Fruit fly (Drosophila melanogaster) S2 (cell line): ENCODE data around the gene Nckx30C.

Source experiments
- CG8478 ChIP-seq: fragments of >200 bp; optimal IDR thresholded peaks from 2 replicates; lab custom pipeline; 2018
- CTCF ChIP-seq, 2 experiments: fragments of >200 bp; optimal IDR thresholded peaks; 2 replicates each; lab custom pipeline; 2018

The Nckx30C gene

DNA sequence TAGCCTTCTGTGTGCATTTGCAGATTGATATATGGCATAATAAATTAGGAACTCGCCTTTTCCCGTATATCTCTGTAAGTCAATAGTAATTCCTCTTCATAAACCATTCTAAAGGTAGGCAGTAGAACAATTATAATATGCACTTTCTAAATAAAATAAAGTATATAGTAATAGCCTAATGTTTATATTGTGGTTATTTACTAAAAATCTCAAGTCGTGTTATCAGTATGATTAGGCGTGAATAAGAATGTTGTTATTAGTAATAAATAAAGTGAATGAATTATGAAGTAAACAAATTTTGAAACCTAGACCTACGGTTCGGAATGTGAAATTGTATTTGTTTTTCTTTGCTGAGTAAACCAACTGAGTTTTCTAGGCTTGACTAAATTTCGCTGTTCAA lies 50.6 kb downstream of the Nckx30C start:
- TF ChIP-seq CTCF (optimal IDR thresholded peaks at IDR 0.05; lab: Kevin White, UChicago), result no peak

DNA sequence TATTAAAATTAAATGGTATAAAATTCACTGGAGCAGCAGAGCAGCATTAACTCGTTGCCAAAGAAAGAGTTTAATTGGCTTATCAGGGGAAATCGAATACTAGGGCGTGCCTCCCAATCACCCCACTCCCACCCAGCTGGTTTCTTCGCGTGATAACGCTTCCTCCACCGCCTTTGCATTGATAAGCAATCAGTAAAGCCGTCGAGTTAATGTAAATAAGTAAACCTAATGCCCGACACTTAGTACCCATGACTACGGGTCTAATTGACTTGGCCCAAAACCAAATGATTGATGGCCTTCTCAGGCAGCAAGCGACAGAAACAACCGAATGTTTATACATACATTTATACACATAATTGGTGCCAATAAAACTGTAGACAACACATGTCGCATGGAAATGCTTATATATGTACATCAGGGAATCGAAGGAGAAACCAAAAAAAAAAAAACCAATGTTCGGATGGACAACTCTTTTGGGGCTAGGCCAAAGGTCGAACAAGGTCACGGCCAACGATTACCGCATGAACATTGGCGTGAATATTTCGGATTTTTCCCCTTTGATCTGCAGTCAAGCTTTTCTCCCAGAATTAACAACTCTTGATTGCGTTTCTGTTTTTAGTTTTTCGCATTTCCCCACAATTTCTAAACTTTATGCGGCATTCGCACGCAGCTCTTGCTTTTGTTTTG lies 52.2 kb downstream of the Nckx30C start:
- TF ChIP-seq CG8478 (lab: Kevin White, UChicago) (no peak), CTCF (optimal IDR thresholded peaks at IDR 0.05; lab: Kevin White, UChicago) (no peak)

DNA sequence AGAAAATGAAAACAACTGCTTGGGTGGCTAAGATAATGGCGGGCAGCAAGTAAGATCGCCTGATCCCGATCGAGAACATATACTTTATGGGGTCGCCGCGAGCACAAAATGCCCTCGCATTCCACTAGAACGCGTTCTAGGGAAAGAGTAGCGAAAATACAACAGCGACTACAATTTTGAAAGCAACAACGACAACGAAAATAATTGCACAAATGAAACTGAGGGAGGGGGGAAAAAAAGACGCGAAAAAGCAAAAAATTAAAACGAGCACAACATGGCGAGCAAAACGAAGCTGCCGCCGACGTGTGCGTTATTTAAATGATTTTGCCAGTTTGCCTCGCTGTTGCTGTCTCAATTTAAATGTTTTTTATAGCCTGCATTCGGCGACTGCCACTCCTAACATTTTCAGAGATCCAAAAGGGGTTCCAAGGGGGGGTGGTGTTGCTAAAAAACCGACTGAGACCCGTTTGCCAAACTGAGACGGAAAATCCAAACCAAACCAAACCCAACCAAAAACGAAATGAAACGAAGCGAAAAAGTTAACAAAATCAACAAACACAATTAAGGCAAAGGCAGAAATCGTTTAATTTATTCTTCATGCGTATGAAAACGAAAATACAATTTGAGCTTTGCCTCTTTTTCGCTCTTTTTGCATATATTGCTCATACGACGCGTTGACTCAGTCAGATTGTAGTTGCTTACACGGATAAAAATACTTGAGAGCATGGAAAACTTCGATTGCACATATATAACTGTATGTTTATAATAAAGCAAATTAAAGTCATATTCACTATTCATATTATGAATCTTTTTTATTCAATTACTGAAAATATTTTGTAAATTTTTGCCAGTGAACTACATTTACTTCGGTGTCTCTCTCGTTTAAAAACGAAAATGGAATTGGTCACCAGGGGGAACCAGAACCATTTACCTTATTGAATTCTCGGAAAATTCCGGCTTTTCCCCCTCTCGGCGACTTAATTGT lies 53.6 kb downstream of the Nckx30C start:
- no peak for TF ChIP-seq CG8478 (lab: Kevin White, UChicago)
- TF ChIP-seq CTCF (optimal IDR thresholded peaks at IDR 0.05; lab: Kevin White, UChicago), result no peak

DNA sequence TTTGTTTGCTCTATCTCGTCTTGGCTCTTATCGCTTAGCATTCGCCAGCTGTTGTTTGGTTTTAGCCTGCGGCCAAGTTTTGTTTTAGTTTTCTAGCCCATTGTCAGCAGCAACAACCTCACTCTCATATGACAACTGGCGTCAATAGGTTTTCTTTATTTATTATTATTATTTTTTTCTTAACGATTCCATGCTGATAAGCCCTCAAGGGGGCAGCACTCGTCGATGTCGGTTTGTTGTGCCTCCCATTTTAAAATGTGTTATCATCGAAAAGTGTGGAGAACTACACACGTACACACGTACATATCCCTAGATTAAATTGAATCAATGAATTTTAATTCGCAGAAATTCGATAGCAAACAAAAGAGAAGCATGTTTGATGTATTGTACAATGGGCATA lies 55.1 kb downstream of the Nckx30C start:
- no peak for TF ChIP-seq CG8478 (lab: Kevin White, UChicago)
- no peak for TF ChIP-seq CTCF (optimal IDR thresholded peaks at IDR 0.05; lab: Kevin White, UChicago)

DNA sequence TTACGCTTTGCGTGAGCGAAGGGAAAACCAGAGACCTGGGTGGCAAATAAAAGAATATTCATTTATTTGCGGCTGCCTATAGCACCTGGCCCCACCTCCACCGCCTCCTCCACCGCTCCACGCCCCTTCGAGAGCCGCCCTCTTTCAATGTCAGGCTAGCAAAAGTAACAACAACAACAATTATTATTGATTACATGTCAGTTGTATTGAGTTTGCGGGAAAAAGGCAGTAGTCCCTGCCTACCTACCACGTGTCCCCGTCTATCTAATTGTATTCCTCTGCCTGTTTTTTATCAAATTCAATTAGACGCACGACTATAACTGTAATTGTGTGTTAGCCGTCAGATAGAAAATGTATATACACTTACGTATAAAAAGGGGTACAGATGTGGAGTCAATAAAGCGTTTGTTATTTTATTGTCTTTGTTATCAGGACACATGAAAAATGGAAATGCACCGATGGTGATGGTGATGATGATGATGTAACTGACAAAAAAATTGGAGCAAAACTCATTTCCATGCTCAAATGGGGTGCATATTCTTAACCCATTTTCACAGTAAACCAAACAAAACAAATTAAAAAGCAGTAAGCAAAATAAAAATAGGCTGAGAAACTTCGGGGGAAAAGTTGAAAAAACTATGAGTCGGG lies 55.6 kb downstream of the Nckx30C start:
- TF ChIP-seq CG8478 (lab: Kevin White, UChicago), result no peak
- TF ChIP-seq CTCF (optimal IDR thresholded peaks at IDR 0.05; lab: Kevin White, UChicago), result no peak

DNA sequence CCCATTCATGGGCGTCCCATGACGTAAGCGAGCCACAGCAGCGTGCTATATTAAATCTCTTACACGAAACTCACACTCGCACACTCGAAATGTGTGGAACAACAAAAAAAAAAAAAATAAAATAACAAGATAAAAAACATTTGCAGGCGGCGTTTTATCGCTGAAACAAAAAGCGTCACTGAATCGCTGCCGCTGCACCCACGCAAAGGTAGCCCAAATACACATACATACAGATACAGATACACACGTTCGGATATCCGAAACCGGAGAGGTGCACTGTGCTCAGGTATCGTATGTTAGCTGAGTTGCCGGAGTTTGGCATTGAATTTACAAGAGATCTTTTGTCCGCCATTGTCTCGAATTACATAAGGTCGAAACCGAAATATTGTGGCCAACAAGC lies 60.3 kb downstream of the Nckx30C start:
- no peak for TF ChIP-seq CTCF (optimal IDR thresholded peaks at IDR 0.05; lab: Kevin White, UChicago)
- TF ChIP-seq CG8478 (lab: Kevin White, UChicago), result no peak

DNA sequence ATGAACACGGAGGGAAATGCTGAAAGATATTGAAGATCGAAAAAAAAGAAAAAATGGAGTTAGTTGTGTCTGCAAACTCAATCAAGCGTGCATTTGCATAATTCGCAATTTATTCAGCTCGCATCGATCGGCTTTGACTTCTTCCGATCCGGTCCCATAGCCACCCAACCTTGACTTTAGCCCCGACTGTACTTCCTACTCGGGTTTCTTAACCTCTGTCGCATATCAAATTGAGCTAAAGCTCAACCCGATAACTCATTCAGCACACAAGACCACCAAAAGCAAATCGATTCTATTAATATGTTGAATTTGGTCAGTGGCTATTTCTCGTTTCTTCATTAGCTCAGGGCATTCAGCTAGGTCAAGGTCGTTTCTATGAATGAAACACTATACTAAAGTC lies 61.1 kb downstream of the Nckx30C start:
- TF ChIP-seq CG8478 (lab: Kevin White, UChicago), result no peak
- TF ChIP-seq CTCF (optimal IDR thresholded peaks at IDR 0.05; lab: Kevin White, UChicago), result no peak

DNA sequence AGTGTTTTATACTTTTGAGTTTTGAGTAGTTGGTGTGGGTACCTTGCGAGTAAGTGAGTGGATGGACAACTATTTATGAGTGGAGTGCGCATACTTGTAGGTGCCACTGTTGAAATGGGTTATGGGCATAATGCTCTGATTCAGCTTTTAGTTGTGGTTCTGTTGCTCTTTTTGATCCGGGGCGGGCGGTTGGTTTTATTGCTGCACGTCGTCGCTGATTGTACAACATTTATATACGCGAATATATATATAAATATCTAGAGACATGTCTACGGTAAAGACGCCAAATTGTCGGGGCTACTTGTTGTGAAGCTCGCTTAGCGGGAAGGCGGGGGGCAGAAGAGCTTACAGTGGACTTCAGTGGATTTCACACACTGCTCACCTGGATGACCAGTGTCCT lies 62.2 kb downstream of the Nckx30C start:
- no peak for TF ChIP-seq CG8478 (lab: Kevin White, UChicago)
- no peak for TF ChIP-seq CTCF (optimal IDR thresholded peaks at IDR 0.05; lab: Kevin White, UChicago)

DNA sequence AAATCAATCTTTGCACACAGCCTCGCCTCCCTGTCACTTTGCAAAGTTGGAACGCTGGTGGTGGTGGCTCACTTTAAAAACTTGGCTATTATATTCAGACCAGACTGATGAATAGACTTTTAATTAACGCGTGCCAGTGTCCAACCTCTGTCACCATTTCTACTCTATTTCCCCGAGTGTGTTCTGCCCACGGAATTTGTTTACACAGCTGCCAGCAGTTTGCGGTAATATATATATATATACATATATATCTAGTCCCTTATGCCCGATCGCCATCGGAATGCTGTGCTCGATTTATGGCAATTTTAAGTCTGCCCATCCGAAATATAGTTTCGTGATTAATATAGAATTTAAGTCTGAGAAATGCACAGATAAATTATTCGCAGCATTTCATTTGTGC lies 66.5 kb downstream of the Nckx30C start:
- TF ChIP-seq CG8478 (lab: Kevin White, UChicago) (no peak), CTCF (optimal IDR thresholded peaks at IDR 0.05; lab: Kevin White, UChicago) (no peak)

DNA sequence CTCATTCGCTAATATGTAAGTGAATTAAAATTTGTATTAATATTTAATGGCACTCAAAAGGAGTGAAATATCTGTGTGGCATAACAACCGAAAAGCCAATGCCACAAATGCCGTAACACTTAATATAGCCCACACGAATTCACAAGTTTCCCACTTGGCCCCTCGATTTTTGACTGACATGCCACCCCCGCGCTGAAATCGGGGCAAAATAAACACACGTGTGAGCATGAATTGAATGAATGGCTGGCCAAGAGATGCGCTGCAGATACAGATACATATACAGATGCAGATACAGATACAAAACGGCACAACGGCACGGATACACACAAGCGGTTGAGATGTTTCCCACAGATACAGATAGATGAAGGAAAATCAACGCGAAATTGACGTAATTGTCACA lies 69.2 kb downstream of the Nckx30C start:
- TF ChIP-seq CG8478 (lab: Kevin White, UChicago) (no peak), CTCF (optimal IDR thresholded peaks at IDR 0.05; lab: Kevin White, UChicago) (no peak)

DNA sequence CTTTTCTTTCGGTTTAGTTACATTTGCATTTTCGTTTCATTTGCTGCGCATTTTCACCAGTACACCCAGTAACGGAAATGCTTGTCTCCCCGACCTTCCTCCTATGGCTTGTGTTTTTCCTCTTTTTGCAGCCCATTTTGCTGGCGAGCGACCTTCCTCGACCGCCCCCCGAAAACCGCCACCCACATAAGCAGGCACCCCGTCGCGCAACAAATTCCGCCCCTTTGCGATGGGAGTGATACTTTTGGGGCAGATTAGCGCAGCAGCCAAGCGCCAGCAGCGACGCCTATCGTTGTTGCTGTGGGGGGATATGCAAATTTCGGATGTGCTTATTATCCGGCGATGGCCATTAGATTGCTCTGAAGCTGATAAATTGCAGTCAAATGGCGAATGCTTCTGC lies 73.1 kb downstream of the Nckx30C start:
- no peak for TF ChIP-seq CG8478 (lab: Kevin White, UChicago)
- no peak for TF ChIP-seq CTCF (optimal IDR thresholded peaks at IDR 0.05; lab: Kevin White, UChicago)

DNA sequence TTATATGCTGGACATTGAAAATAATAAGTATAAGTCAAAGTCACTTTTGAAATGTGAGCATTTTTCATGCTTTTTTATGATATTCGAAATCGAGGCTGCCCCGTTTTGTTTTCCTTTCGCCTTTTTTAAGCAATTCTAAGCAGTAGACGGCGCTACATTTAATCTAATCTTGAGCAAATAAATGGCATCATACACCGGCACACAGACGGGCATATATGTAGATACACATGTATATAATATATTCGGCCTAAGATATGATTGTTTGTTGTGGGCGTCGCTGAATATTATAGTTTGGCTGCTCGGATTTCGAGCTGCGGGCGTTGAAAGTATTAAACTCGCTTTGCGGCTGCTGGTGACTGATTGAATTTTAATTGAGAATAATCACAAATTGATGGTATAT lies 74.0 kb downstream of the Nckx30C start:
- no peak for TF ChIP-seq CG8478 (lab: Kevin White, UChicago)

DNA sequence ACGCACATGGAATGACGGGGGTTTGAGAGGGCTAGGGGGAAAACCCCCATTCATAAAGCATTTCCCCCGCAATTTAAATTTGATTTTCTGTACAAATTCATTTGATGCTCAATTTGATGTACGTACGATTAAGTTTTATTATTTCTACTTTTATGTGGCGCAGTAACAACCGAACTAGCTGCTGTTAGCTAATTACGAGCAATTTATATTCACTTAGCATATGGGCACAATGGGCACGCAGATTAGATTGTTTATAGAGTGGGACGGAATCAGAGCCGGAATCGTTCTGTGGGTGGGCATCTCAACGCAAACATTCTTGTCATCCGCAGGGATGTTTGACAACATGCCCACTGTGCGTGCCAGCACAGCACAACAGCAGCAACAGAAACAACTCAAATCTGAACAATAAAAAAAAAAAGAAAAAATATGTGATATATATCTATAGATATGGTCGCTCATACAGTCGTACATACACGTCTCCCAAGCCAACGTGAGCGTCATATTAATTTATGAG lies 75.3 kb downstream of the Nckx30C start:
- TF ChIP-seq CTCF (optimal IDR thresholded peaks at IDR 0.05; lab: Kevin White, UChicago) (no peak), CG8478 (lab: Kevin White, UChicago) (no peak)

DNA sequence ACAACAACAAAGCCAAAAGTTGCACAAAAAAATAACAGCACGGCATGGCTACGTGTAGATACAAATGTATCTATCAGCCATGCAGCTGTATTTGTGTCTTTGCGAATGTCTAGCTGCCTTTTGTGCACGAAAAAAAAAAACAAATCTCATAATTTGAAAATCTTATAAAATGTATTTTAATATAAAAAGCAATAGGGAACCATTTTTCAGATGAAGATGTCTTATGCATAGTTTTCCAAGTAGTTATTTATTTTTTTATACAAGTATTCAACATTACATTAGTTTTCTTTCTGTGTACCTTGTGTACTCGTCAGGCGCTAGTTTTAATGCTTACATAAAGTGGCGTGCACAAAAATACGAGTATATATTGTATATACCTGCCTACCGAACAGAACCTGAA lies 76.9 kb downstream of the Nckx30C start:
- no peak for TF ChIP-seq CG8478 (lab: Kevin White, UChicago)
- TF ChIP-seq CTCF (optimal IDR thresholded peaks at IDR 0.05; lab: Kevin White, UChicago), result no peak

DNA sequence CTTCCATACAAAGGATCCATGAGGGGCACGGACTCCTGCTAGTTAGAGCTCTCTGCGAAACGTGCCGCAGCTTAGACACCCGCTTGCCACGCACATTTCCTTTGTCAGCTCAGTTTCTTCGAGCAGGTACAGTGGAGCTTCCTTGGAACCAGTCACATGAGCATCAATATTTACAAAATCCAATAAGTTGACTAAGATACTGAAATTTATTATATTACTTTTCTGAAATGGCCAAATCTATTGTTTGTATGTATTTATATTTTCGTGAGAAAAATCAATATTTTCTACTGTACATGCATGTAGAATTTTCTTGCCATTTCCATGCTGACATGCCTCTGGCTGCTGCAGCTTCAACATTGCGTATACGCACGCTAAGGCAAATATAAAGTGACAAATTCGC lies 83.3 kb downstream of the Nckx30C start:
- TF ChIP-seq CTCF (optimal IDR thresholded peaks at IDR 0.05; lab: Kevin White, UChicago) (no peak), CG8478 (lab: Kevin White, UChicago) (no peak)
